Fruit fly (Drosophila melanogaster) whole organism, embryonic: ENCODE measurements around the gene CG15916.
A peak's percentile ranks its signal among the peaks of the same experiment; 100 is the strongest.

Experiments used
- BEAF-32 ChIP-seq: fragments of 200-800 bp; sonication (Bioruptor generic); optimal IDR thresholded peaks from 3 replicates; lab custom pipeline; 2017; ENCODE audit warnings: missing biosample characterization, missing genetic modification characterization, mild to moderate bottlenecking, moderate library complexity, missing genetic modification reagents
- Bgb ChIP-seq: fragments of 200-800 bp; sonication (Bioruptor generic); IDR thresholded peaks from 2 replicates; pipeline ENCODE4 v1.3.6; 2022; ENCODE audit warnings: missing biosample characterization, missing genetic modification characterization; ENCODE audit not compliant: partially characterized antibody
- CG10321 ChIP-seq: fragments of 200-800 bp; sonication (Bioruptor generic); IDR thresholded peaks from 2 replicates; pipeline ENCODE4 v1.3.6; 2022; ENCODE audit warnings: missing biosample characterization, missing genetic modification characterization
- CG10462 ChIP-seq: fragments of 200-800 bp; sonication (Bioruptor generic); optimal IDR thresholded peaks from 2 replicates; lab custom pipeline; 2016; ENCODE audit warnings: missing biosample characterization, missing genetic modification characterization
- CG11085 ChIP-seq: fragments of 200-800 bp; sonication (Bioruptor generic); IDR thresholded peaks from 2 replicates; pipeline ENCODE4 v1.3.6; 2022; ENCODE audit warnings: missing biosample characterization, missing genetic modification characterization
- CG11695 ChIP-seq: fragments of 200-800 bp; sonication (Bioruptor generic); IDR thresholded peaks from 3 replicates; pipeline ENCODE4 v1.3.6; 2022; ENCODE audit warnings: missing biosample characterization, missing genetic modification characterization
- CG12219 ChIP-seq: fragments of 200-800 bp; sonication (Bioruptor generic); optimal IDR thresholded peaks from 3 replicates; lab custom pipeline; 2018; ENCODE audit warnings: missing biosample characterization, mild to moderate bottlenecking, missing genetic modification characterization
- CG12236 ChIP-seq: fragments of 200-800 bp; sonication (Bioruptor generic); optimal IDR thresholded peaks from 2 replicates; lab custom pipeline; 2016; ENCODE audit warnings: missing biosample characterization, missing genetic modification characterization
- CG12744 ChIP-seq: fragments of 200-800 bp; sonication (Bioruptor generic); optimal IDR thresholded peaks from 2 replicates; lab custom pipeline; 2016; ENCODE audit warnings: missing biosample characterization, missing genetic modification characterization
- CG14050 ChIP-seq: fragments of 200-800 bp; sonication (Bioruptor generic); IDR thresholded peaks from 3 replicates; pipeline ENCODE4 v1.3.6; 2022; ENCODE audit warnings: missing biosample characterization, missing genetic modification characterization
- CG15011 ChIP-seq: fragments of 200-800 bp; sonication (Bioruptor generic); optimal IDR thresholded peaks from 3 replicates; lab custom pipeline; 2018; ENCODE audit warnings: missing biosample characterization, mild to moderate bottlenecking, missing genetic modification characterization
- CG15269 ChIP-seq: fragments of 200-800 bp; sonication (Bioruptor generic); optimal IDR thresholded peaks from 2 replicates; lab custom pipeline; 2018; ENCODE audit warnings: missing biosample characterization, mild to moderate bottlenecking, missing genetic modification characterization, moderate library complexity
- CG1602 ChIP-seq: fragments of 200-800 bp; sonication (Bioruptor generic); optimal IDR thresholded peaks from 3 replicates; lab custom pipeline; 2016; ENCODE audit warnings: missing biosample characterization, missing genetic modification characterization
- CG16815 ChIP-seq: fragments of 200-800 bp; sonication (Bioruptor generic); optimal IDR thresholded peaks from 3 replicates; lab custom pipeline; 2017; ENCODE audit warnings: missing biosample characterization, mild to moderate bottlenecking, missing genetic modification characterization
- CG16863 ChIP-seq: fragments of 200-800 bp; sonication (Bioruptor generic); optimal IDR thresholded peaks from 3 replicates; lab custom pipeline; 2016; ENCODE audit warnings: missing biosample characterization, missing genetic modification characterization
- CG17359 ChIP-seq: fragments of 200-800 bp; sonication (Bioruptor generic); optimal IDR thresholded peaks from 3 replicates; lab custom pipeline; 2018; ENCODE audit warnings: missing biosample characterization, mild to moderate bottlenecking, missing genetic modification characterization, moderate library complexity
- CG18262 ChIP-seq: fragments of 200-800 bp; optimal IDR thresholded peaks from 3 replicates; lab custom pipeline; 2019; ENCODE audit warnings: missing biosample characterization, mild to moderate bottlenecking, missing genetic modification characterization, moderate library complexity
- CG31388 ChIP-seq: fragments of 200-800 bp; sonication (Bioruptor generic); optimal IDR thresholded peaks from 2 replicates; lab custom pipeline; 2016; ENCODE audit warnings: missing biosample characterization, missing genetic modification characterization
- CG31441 ChIP-seq: fragments of 200-800 bp; sonication (Bioruptor generic); IDR thresholded peaks from 2 replicates; pipeline ENCODE4 v1.3.6; 2022; ENCODE audit warnings: missing biosample characterization, missing genetic modification characterization
- CG33213 ChIP-seq: fragments of 200-800 bp; sonication (Bioruptor generic); optimal IDR thresholded peaks from 3 replicates; lab custom pipeline; 2016; ENCODE audit warnings: missing biosample characterization, missing genetic modification characterization
- CG5180 ChIP-seq: fragments of 200-800 bp; sonication (Bioruptor generic); optimal IDR thresholded peaks from 3 replicates; lab custom pipeline; 2017; ENCODE audit warnings: missing biosample characterization, missing genetic modification characterization, mild to moderate bottlenecking, moderate library complexity, missing genetic modification reagents
- CG6654 ChIP-seq: fragments of 200-800 bp; sonication (Bioruptor generic); optimal IDR thresholded peaks from 2 replicates; lab custom pipeline; 2017; ENCODE audit warnings: missing biosample characterization, mild to moderate bottlenecking, missing genetic modification characterization
- CG8089 ChIP-seq: fragments of 200-800 bp; sonication (Bioruptor generic); optimal IDR thresholded peaks from 3 replicates; lab custom pipeline; 2016; ENCODE audit warnings: missing biosample characterization, missing genetic modification characterization
- CG8388 ChIP-seq: fragments of 200-800 bp; sonication (Bioruptor generic); optimal IDR thresholded peaks from 2 replicates; lab custom pipeline; 2019; ENCODE audit warnings: missing biosample characterization, mild to moderate bottlenecking, missing genetic modification characterization, moderate library complexity
- CG9797 ChIP-seq: fragments of 200-800 bp; sonication (Bioruptor generic); optimal IDR thresholded peaks from 3 replicates; lab custom pipeline; 2018; ENCODE audit warnings: missing biosample characterization, mild to moderate bottlenecking, missing genetic modification characterization
- CTCF ChIP-seq: fragments of 200-800 bp; sonication (Bioruptor generic); optimal IDR thresholded peaks from 2 replicates; lab custom pipeline; 2017; ENCODE audit warnings: missing biosample characterization, mild to moderate bottlenecking, missing genetic modification characterization, moderate library complexity
- CkIIα-i1 ChIP-seq: fragments of 200-800 bp; sonication (Bioruptor generic); IDR thresholded peaks from 2 replicates; pipeline ENCODE4 v1.3.6; 2022; ENCODE audit warnings: missing biosample characterization, missing genetic modification characterization
- Deaf1 ChIP-seq: fragments of 200-800 bp; optimal IDR thresholded peaks from 3 replicates; lab custom pipeline; 2019; ENCODE audit warnings: missing biosample characterization, mild to moderate bottlenecking, missing genetic modification characterization, moderate library complexity
- Eip74EF ChIP-seq, 2 experiments: fragments of 200-800 bp in 1 of 2; fragments of >200 bp in 1 of 2; sonication (Bioruptor generic) in 1 of 2; optimal IDR thresholded peaks; 2 replicates each; lab custom pipeline; 2017 to 2019; ENCODE audit warnings: missing biosample characterization in 2 of 2, missing genetic modification characterization in 2 of 2, mild to moderate bottlenecking in 1 of 2, moderate library complexity in 1 of 2
- GATAe ChIP-seq: fragments of 200-800 bp; sonication (Bioruptor generic); conservative IDR thresholded peaks from 2 replicates; pipeline ENCODE4 v1.3.6; 2022; ENCODE audit warnings: missing biosample characterization, missing genetic modification characterization
- H2.0 ChIP-seq: fragments of 200-800 bp; sonication (Bioruptor generic); IDR thresholded peaks from 2 replicates; pipeline ENCODE4 v1.3.6; 2022; ENCODE audit warnings: missing biosample characterization, missing genetic modification characterization
- Hmx ChIP-seq: fragments of 200-800 bp; sonication (Bioruptor generic); optimal IDR thresholded peaks from 2 replicates; lab custom pipeline; 2016; ENCODE audit warnings: missing biosample characterization, missing genetic modification characterization
- MESR4 ChIP-seq: fragments of 200-800 bp; sonication (Bioruptor generic); optimal IDR thresholded peaks from 2 replicates; lab custom pipeline; 2018; ENCODE audit warnings: missing biosample characterization, mild to moderate bottlenecking, missing genetic modification characterization, moderate library complexity
- Ravus ChIP-seq: fragments of 200-800 bp; sonication (Bioruptor generic); IDR thresholded peaks from 2 replicates; pipeline ENCODE4 v1.3.6; 2022; ENCODE audit warnings: missing biosample characterization, missing genetic modification characterization
- Sin3A ChIP-seq: fragments of >200 bp; optimal IDR thresholded peaks from 2 replicates; lab custom pipeline; 2018
- Tbp ChIP-seq: fragments of >200 bp; optimal IDR thresholded peaks from 2 replicates; lab custom pipeline; 2018; ENCODE audit warnings: missing biosample characterization, missing genetic modification characterization
- Trl ChIP-seq, 3 experiments: fragments of >200 bp in 2 of 3; fragments of 200-800 bp in 1 of 3; sonication (Bioruptor generic) in 1 of 3; optimal IDR thresholded peaks; 2 replicates in 1 of 3; 3 replicates in 2 of 3; lab custom pipeline; 2016 to 2017; ENCODE audit warnings: missing biosample characterization in 1 of 3, missing genetic modification characterization in 1 of 3
- ara ChIP-seq: fragments of 200-800 bp; sonication (Bioruptor generic); IDR thresholded peaks from 2 replicates; pipeline ENCODE4 v1.3.6; 2022; ENCODE audit warnings: missing biosample characterization, missing genetic modification characterization
- bowl ChIP-seq: fragments of 200-800 bp; sonication (Bioruptor generic); IDR thresholded peaks from 2 replicates; pipeline ENCODE4 v1.3.6; 2022; ENCODE audit warnings: missing biosample characterization, missing genetic modification characterization
- chinmo ChIP-seq: fragments of 200-800 bp; sonication (Bioruptor generic); IDR thresholded peaks from 4 replicates; pipeline ENCODE4 v1.3.6; 2022; ENCODE audit warnings: missing biosample characterization, missing genetic modification characterization; ENCODE audit not compliant: partially characterized antibody
- fd3F ChIP-seq: fragments of 200-800 bp; sonication (Bioruptor generic); optimal IDR thresholded peaks from 2 replicates; lab custom pipeline; 2018; ENCODE audit warnings: missing biosample characterization, mild to moderate bottlenecking, missing genetic modification characterization, moderate library complexity
- h ChIP-seq: fragments of >200 bp; optimal IDR thresholded peaks from 2 replicates; lab custom pipeline; 2017
- ham ChIP-seq: fragments of 200-800 bp; sonication (Bioruptor generic); IDR thresholded peaks from 2 replicates; pipeline ENCODE4 v1.3.6; 2022; ENCODE audit warnings: missing biosample characterization, missing genetic modification characterization
- luna ChIP-seq: fragments of 200-800 bp; sonication (Bioruptor generic); optimal IDR thresholded peaks from 2 replicates; lab custom pipeline; 2016; ENCODE audit warnings: missing biosample characterization, missing genetic modification characterization
- pum ChIP-seq: fragments of 200-800 bp; sonication (Bioruptor generic); optimal IDR thresholded peaks from 2 replicates; lab custom pipeline; 2016; ENCODE audit warnings: missing biosample characterization, missing genetic modification characterization
- ranshi ChIP-seq: fragments of 200-800 bp; sonication (Bioruptor generic); IDR thresholded peaks from 2 replicates; pipeline ENCODE4 v1.3.6; 2022; ENCODE audit warnings: missing biosample characterization, missing genetic modification characterization
- sd ChIP-seq: fragments of 200-800 bp; sonication (Bioruptor generic); optimal IDR thresholded peaks from 3 replicates; lab custom pipeline; 2018; ENCODE audit warnings: missing biosample characterization, mild to moderate bottlenecking, missing genetic modification characterization, moderate library complexity
- slbo ChIP-seq: fragments of 200-800 bp; sonication (Bioruptor generic); IDR thresholded peaks from 2 replicates; pipeline ENCODE4 v1.3.6; 2022; ENCODE audit warnings: missing biosample characterization, missing genetic modification characterization
- slou ChIP-seq: fragments of 200-800 bp; sonication (Bioruptor generic); optimal IDR thresholded peaks from 3 replicates; lab custom pipeline; 2016; ENCODE audit warnings: missing biosample characterization, missing genetic modification characterization
- slp2 ChIP-seq: fragments of 200-800 bp; sonication (Bioruptor generic); optimal IDR thresholded peaks from 2 replicates; lab custom pipeline; 2016; ENCODE audit warnings: missing biosample characterization, missing genetic modification characterization
- tin ChIP-seq: fragments of 200-800 bp; sonication (Bioruptor generic); optimal IDR thresholded peaks from 3 replicates; lab custom pipeline; 2016; ENCODE audit warnings: missing biosample characterization, missing genetic modification characterization

CG15916 gene

DNA sequence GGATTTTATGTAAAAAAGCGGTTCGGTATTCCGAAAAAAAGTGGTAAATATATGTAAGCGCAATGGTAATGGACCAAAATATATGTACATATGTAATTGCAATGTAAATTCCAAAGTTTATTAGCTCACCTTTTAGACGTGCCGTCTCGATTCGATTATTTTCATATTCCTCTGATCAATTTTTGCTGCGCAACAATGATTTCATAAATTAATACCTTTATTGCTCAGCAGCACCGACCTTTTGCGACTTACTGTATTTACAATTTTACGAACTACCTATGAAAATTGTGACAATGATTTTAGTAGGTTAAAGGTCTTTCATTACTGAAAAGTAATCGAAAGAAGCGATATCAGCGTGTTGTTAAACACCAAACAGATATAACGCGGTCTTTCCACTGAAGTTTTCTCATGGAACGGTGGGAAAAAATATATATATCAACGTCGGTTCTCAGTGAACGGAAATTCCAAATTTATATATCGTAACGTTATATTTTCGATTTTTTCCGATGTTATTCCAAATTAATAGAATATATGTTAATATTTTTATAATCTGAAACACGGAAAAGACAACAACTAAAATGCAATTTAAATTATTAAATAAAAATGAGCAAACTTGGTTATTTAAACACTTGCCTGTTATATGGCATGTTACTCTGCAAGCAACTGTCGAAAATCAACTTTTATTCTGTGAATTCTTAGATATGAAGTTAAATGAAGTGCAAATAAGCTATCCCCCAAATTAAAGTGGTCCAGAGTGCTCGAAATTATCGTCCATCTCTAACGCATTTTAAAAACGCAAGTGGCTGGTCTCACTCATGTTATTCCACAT is at the start of gene CG15916, which contains the start of gene MSBP (continued):
- TF ChIP-seq CG11085 (GFP tag; lab: Robert Waterston, UW) (no peak), Tbp (GFP tag; lab: Kevin White, UChicago) (no peak), CG16863 (GFP tag; lab: Kevin White, UChicago) (no peak), Deaf1 (tag; lab: Kevin White, UChicago) (no peak), CG15011 (GFP tag; lab: Kevin White, UChicago) (no peak), Bgb (GFP tag; lab: Robert Waterston, UW) (no peak; the same call in 1 of the 2 replicates), CTCF (GFP tag; lab: Kevin White, UChicago) (no peak), CG12744 (GFP tag; lab: Kevin White, UChicago) (no peak), Eip74EF (GFP tag; optimal IDR thresholded peaks at IDR 0.05; lab: Kevin White, UChicago) (no peak), CG18262 (tag; lab: Kevin White, UChicago) (peak; percentile 48), slp2 (GFP tag; lab: Kevin White, UChicago) (no peak), CG8388 (GFP tag; lab: Kevin White, UChicago) (peak; percentile 3), slbo (peak; percentile 55), ara (GFP tag; lab: Robert Waterston, UW) (no peak), fd3F (GFP tag; lab: Kevin White, UChicago) (no peak), CG31388 (GFP tag; lab: Kevin White, UChicago) (no peak), h (lab: Kevin White, UChicago) (no peak), GATAe (GFP tag; lab: Robert Waterston, UW) (no peak), Trl (optimal IDR thresholded peaks at IDR 0.05; lab: Kevin White, UChicago) (no peak), Trl (GFP tag; optimal IDR thresholded peaks at IDR 0.05; lab: Kevin White, UChicago) (no peak), CG15269 (tag; lab: Kevin White, UChicago) (peak; percentile 15), bowl (GFP tag; lab: Robert Waterston, UW) (no peak), CG9797 (no peak), chinmo (no peak), CG33213 (GFP tag; lab: Kevin White, UChicago) (no peak), CG10462 (no peak), CG5180 (GFP tag; lab: Kevin White, UChicago) (no peak), BEAF-32 (GFP tag; lab: Kevin White, UChicago) (peak; percentile 72), CG11695 (GFP tag; lab: Robert Waterston, UW) (no peak), ham (GFP tag; lab: Robert Waterston, UW) (no peak), sd (tag; lab: Kevin White, UChicago) (no peak), ranshi (GFP tag; lab: Robert Waterston, UW) (no peak), pum (GFP tag; lab: Kevin White, UChicago) (no peak), CG8089 (GFP tag; lab: Kevin White, UChicago) (no peak), CG6654 (no peak), CG16815 (peak; percentile 26), MESR4 (GFP tag; lab: Kevin White, UChicago) (peak; percentile 75), H2.0 (no peak), CG12219 (no peak), CG17359 (tag; lab: Kevin White, UChicago) (no peak), CG10321 (GFP tag; lab: Robert Waterston, UW) (no peak), CG12236 (GFP tag; lab: Kevin White, UChicago) (no peak), CG1602 (peak; percentile 13), Ravus (no peak), slou (GFP tag; lab: Kevin White, UChicago) (no peak), CG31441 (peak; percentile 59; the same call in 1 of the 2 replicates), Sin3A (lab: Kevin White, UChicago) (no peak), CG14050 (GFP tag; lab: Robert Waterston, UW) (no peak), Hmx (GFP tag; lab: Kevin White, UChicago) (no peak), CkIIα-i1 (GFP tag; lab: Robert Waterston, UW) (no peak), tin (GFP tag; lab: Kevin White, UChicago) (peak; percentile 22), luna (GFP tag; lab: Kevin White, UChicago) (no peak)
